Fruit fly (Drosophila melanogaster): ENCODE measurements around the gene Dna2.

The Dna2 gene

dm6 chrX:10021809-10022208 lies 11.5 kb downstream of the Dna2 start:
- TF ChIP-seq CG32264 (GFP tag; optimal IDR thresholded peaks at IDR 0.05) (no peak), Rel (GFP tag; optimal IDR thresholded peaks at IDR 0.05) (peak; percentile 5), Rel (tag; optimal IDR thresholded peaks at IDR 0.05) (no peak), Vsx2 (GFP tag; optimal IDR thresholded peaks at IDR 0.05; ENCODE audit: partially characterized antibody) (peak; percentile 24)

dm6 chrX:10029730-10030129 lies 19.4 kb downstream of the Dna2 start:
- TF ChIP-seq fru (GFP tag; optimal IDR thresholded peaks at IDR 0.05) (no peak), foxo (GFP tag; optimal IDR thresholded peaks at IDR 0.05) (no peak)

- TF ChIP-seq sv (GFP tag; optimal IDR thresholded peaks at IDR 0.05): no peak
These were observed 29.2 kb downstream of the Dna2 start for dm6 chrX:10039528-10039927.

- TF ChIP-seq fru (GFP tag; optimal IDR thresholded peaks at IDR 0.05): no peak
- TF ChIP-seq dmrt93B (GFP tag; optimal IDR thresholded peaks at IDR 0.05): no peak
- TF ChIP-seq HLH106 (tag; optimal IDR thresholded peaks at IDR 0.05): no peak
- TF ChIP-seq br (GFP tag; optimal IDR thresholded peaks at IDR 0.05): no peak
- no peak for TF ChIP-seq OdsH (GFP tag; optimal IDR thresholded peaks at IDR 0.05)
- TF ChIP-seq jim (GFP tag; optimal IDR thresholded peaks at IDR 0.05): no peak
- no peak for TF ChIP-seq Dif (GFP tag; optimal IDR thresholded peaks at IDR 0.05; ENCODE audit: partially characterized antibody)
- no peak for TF ChIP-seq CG32264 (GFP tag; optimal IDR thresholded peaks at IDR 0.05)
- TF ChIP-seq h (GFP tag; optimal IDR thresholded peaks at IDR 0.05): no peak
These were observed 33.6 kb downstream of the Dna2 start for dm6 chrX:10043873-10044272.

- no peak for TF ChIP-seq Dif (GFP tag; optimal IDR thresholded peaks at IDR 0.05; ENCODE audit: partially characterized antibody)
- no peak for TF ChIP-seq br (GFP tag; optimal IDR thresholded peaks at IDR 0.05)
- TF ChIP-seq Jra (GFP tag; optimal IDR thresholded peaks at IDR 0.05): no peak
- TF ChIP-seq rgr (GFP tag; optimal IDR thresholded peaks at IDR 0.05): no peak
- TF ChIP-seq jim (GFP tag; optimal IDR thresholded peaks at IDR 0.05): no peak
- TF ChIP-seq psq (GFP tag; optimal IDR thresholded peaks at IDR 0.05): no peak
- no peak for TF ChIP-seq Myc (optimal IDR thresholded peaks at IDR 0.05)
- no peak for TF ChIP-seq CG9705 (GFP tag; optimal IDR thresholded peaks at IDR 0.05)
- TF ChIP-seq lola (GFP tag; optimal IDR thresholded peaks at IDR 0.05): no peak
- TF ChIP-seq dmrt93B (GFP tag; optimal IDR thresholded peaks at IDR 0.05): no peak
- TF ChIP-seq HLH106 (tag; optimal IDR thresholded peaks at IDR 0.05): no peak
- no peak for TF ChIP-seq sv (GFP tag; optimal IDR thresholded peaks at IDR 0.05)
- no peak for TF ChIP-seq Vsx2 (GFP tag; optimal IDR thresholded peaks at IDR 0.05; ENCODE audit: partially characterized antibody)
- no peak for TF ChIP-seq woc (GFP tag; optimal IDR thresholded peaks at IDR 0.05)
These were observed 35.5 kb downstream of the Dna2 start for dm6 chrX:10045763-10046162.

dm6 chrX:10046760-10047159 lies 36.5 kb downstream of the Dna2 start:
- TF ChIP-seq usp (GFP tag; optimal IDR thresholded peaks at IDR 0.05): no peak
- no peak for TF ChIP-seq rgr (GFP tag; optimal IDR thresholded peaks at IDR 0.05)
- TF ChIP-seq CrebA (GFP tag; optimal IDR thresholded peaks at IDR 0.05; ENCODE audit: borderline replicate concordance): no peak
- no peak for TF ChIP-seq Hnf4 (GFP tag; optimal IDR thresholded peaks at IDR 0.05)
- TF ChIP-seq sage (GFP tag; optimal IDR thresholded peaks at IDR 0.05): no peak
- no peak for TF ChIP-seq HLH106 (tag; optimal IDR thresholded peaks at IDR 0.05)
- TF ChIP-seq br (GFP tag; optimal IDR thresholded peaks at IDR 0.05): no peak
- TF ChIP-seq Mio (GFP tag; optimal IDR thresholded peaks at IDR 0.05): no peak
- no peak for TF ChIP-seq woc (GFP tag; optimal IDR thresholded peaks at IDR 0.05)
- TF ChIP-seq Jra (GFP tag; optimal IDR thresholded peaks at IDR 0.05): no peak
- TF ChIP-seq brk (GFP tag; optimal IDR thresholded peaks at IDR 0.05): no peak

dm6 chrX:10047961-10048360 lies 37.7 kb downstream of the Dna2 start:
- no peak for TF ChIP-seq ey (GFP tag; optimal IDR thresholded peaks at IDR 0.05)
- TF ChIP-seq Dif (GFP tag; optimal IDR thresholded peaks at IDR 0.05; ENCODE audit: partially characterized antibody): peak; percentile 31
